Fruit fly (Drosophila melanogaster) whole organism, embryonic: ENCODE measurements around the gene CG4658.

Experiments
- Adf1 ChIP-seq: fragments of 200-800 bp; sonication (Bioruptor generic); IDR thresholded peaks from 2 replicates; pipeline ENCODE4 v1.3.6; 2022; ENCODE audit warnings: missing biosample characterization, missing genetic modification characterization
- B-H1 ChIP-seq: fragments of 200-800 bp; sonication (Bioruptor generic); IDR thresholded peaks from 3 replicates; pipeline ENCODE4 v1.3.6; 2022; ENCODE audit warnings: missing biosample characterization, missing genetic modification characterization
- BtbVII ChIP-seq: fragments of 200-800 bp; sonication (Bioruptor generic); optimal IDR thresholded peaks from 3 replicates; lab custom pipeline; 2017; ENCODE audit warnings: missing biosample characterization, mild to moderate bottlenecking, missing genetic modification characterization
- CG10209 ChIP-seq: fragments of 200-800 bp; sonication (Bioruptor generic); optimal IDR thresholded peaks from 3 replicates; lab custom pipeline; 2017; ENCODE audit warnings: missing biosample characterization, mild to moderate bottlenecking, missing genetic modification characterization, missing genetic modification reagents
- CG10654 ChIP-seq: fragments of 200-800 bp; sonication (Bioruptor generic); optimal IDR thresholded peaks from 2 replicates; lab custom pipeline; 2016; ENCODE audit warnings: missing biosample characterization, missing genetic modification characterization
- CG11696 ChIP-seq: fragments of 200-800 bp; sonication (Bioruptor generic); IDR thresholded peaks from 2 replicates; pipeline ENCODE4 v1.3.6; 2022; ENCODE audit warnings: missing biosample characterization, missing genetic modification characterization
- CG13775 ChIP-seq: fragments of 200-800 bp; sonication (Bioruptor generic); optimal IDR thresholded peaks from 3 replicates; lab custom pipeline; 2017; ENCODE audit warnings: missing biosample characterization, mild to moderate bottlenecking, missing genetic modification characterization
- CG14667 ChIP-seq: fragments of 200-800 bp; sonication (Bioruptor generic); IDR thresholded peaks from 2 replicates; pipeline ENCODE4 v1.3.6; 2022; ENCODE audit warnings: missing biosample characterization, missing genetic modification characterization
- CG17186 ChIP-seq: fragments of 200-800 bp; sonication (Bioruptor generic); optimal IDR thresholded peaks from 3 replicates; lab custom pipeline; 2017; ENCODE audit warnings: missing biosample characterization, missing genetic modification reagents, missing genetic modification characterization
- CG17802 ChIP-seq: fragments of 200-800 bp; sonication (Bioruptor generic); optimal IDR thresholded peaks from 2 replicates; lab custom pipeline; 2018; ENCODE audit warnings: missing biosample characterization, mild to moderate bottlenecking, missing genetic modification characterization, moderate library complexity
- CG17829 ChIP-seq: fragments of 200-800 bp; optimal IDR thresholded peaks from 2 replicates; lab custom pipeline; 2019; ENCODE audit warnings: missing biosample characterization, mild to moderate bottlenecking, missing genetic modification characterization, moderate library complexity
- CG18011 ChIP-seq: fragments of 200-800 bp; sonication (Bioruptor generic); optimal IDR thresholded peaks from 2 replicates; lab custom pipeline; 2017; ENCODE audit warnings: missing biosample characterization, missing genetic modification characterization, mild to moderate bottlenecking, moderate library complexity, missing genotype
- CG31224 ChIP-seq: fragments of 200-800 bp; sonication (Bioruptor generic); IDR thresholded peaks from 2 replicates; pipeline ENCODE4 v1.3.6; 2022; ENCODE audit warnings: missing biosample characterization, missing genetic modification characterization
- CG32532 ChIP-seq: fragments of 200-800 bp; sonication (Bioruptor generic); IDR thresholded peaks from 2 replicates; pipeline ENCODE4 v1.3.6; 2022; ENCODE audit warnings: missing biosample characterization, missing genetic modification characterization
- CG4328 ChIP-seq: fragments of 200-800 bp; sonication (Bioruptor generic); optimal IDR thresholded peaks from 3 replicates; lab custom pipeline; 2017; ENCODE audit warnings: missing biosample characterization, missing genetic modification reagents, missing genetic modification characterization
- CG5245 ChIP-seq: fragments of 200-800 bp; sonication (Bioruptor generic); optimal IDR thresholded peaks from 3 replicates; lab custom pipeline; 2016; ENCODE audit warnings: missing biosample characterization, missing genetic modification characterization
- CG6689 ChIP-seq: fragments of 200-800 bp; sonication (Bioruptor generic); IDR thresholded peaks from 2 replicates; pipeline ENCODE4 v1.3.6; 2022; ENCODE audit warnings: missing biosample characterization, missing genetic modification characterization
- CG6791 ChIP-seq: fragments of 200-800 bp; sonication (Bioruptor generic); IDR thresholded peaks from 3 replicates; pipeline ENCODE4 v1.3.6; 2022; ENCODE audit warnings: missing biosample characterization, missing genetic modification characterization; ENCODE audit not compliant: partially characterized antibody
- CG9797 ChIP-seq: fragments of 200-800 bp; sonication (Bioruptor generic); optimal IDR thresholded peaks from 3 replicates; lab custom pipeline; 2018; ENCODE audit warnings: missing biosample characterization, mild to moderate bottlenecking, missing genetic modification characterization
- CG9817 ChIP-seq: fragments of 200-800 bp; sonication (Bioruptor generic); optimal IDR thresholded peaks from 2 replicates; lab custom pipeline; 2018; ENCODE audit warnings: missing biosample characterization, mild to moderate bottlenecking, missing genetic modification characterization, moderate library complexity
- CTCF ChIP-seq: fragments of 200-800 bp; sonication (Bioruptor generic); optimal IDR thresholded peaks from 2 replicates; lab custom pipeline; 2017; ENCODE audit warnings: missing biosample characterization, mild to moderate bottlenecking, missing genetic modification characterization, moderate library complexity
- Dbx ChIP-seq: fragments of 200-800 bp; sonication (Bioruptor generic); IDR thresholded peaks from 3 replicates; pipeline ENCODE4 v1.3.6; 2022; ENCODE audit warnings: missing biosample characterization, missing genetic modification characterization
- HHEX ChIP-seq: fragments of 200-800 bp; sonication (Bioruptor generic); optimal IDR thresholded peaks from 3 replicates; lab custom pipeline; 2017; ENCODE audit warnings: missing biosample characterization, mild to moderate bottlenecking, missing genetic modification characterization, missing genetic modification reagents
- HmgZ ChIP-seq: fragments of 200-800 bp; sonication (Bioruptor generic); optimal IDR thresholded peaks from 2 replicates; lab custom pipeline; 2018; ENCODE audit warnings: missing biosample characterization, mild to moderate bottlenecking, missing genetic modification characterization
- Hr51 ChIP-seq, 2 experiments: fragments of 200-800 bp; sonication (Bioruptor generic); optimal IDR thresholded peaks; 2 replicates in 1 of 2; 3 replicates in 1 of 2; lab custom pipeline; 2016 to 2018; ENCODE audit warnings: missing biosample characterization in 2 of 2, missing genetic modification characterization in 2 of 2, mild to moderate bottlenecking in 1 of 2, moderate library complexity in 1 of 2
- Hr78 ChIP-seq, 2 experiments: fragments of 200-800 bp in 1 of 2; fragments of >200 bp in 1 of 2; sonication (Bioruptor generic) in 1 of 2; optimal IDR thresholded peaks; 2 replicates each; lab custom pipeline; 2017 to 2019; ENCODE audit warnings: missing biosample characterization in 2 of 2, missing genetic modification characterization in 2 of 2, mild to moderate bottlenecking in 1 of 2, moderate library complexity in 1 of 2
- MTF-1 ChIP-seq: fragments of 200-800 bp; sonication (Bioruptor generic); optimal IDR thresholded peaks from 2 replicates; lab custom pipeline; 2018; ENCODE audit warnings: missing biosample characterization, mild to moderate bottlenecking, missing genetic modification characterization, borderline replicate concordance
- Neu2 ChIP-seq: fragments of 200-800 bp; sonication (Bioruptor generic); optimal IDR thresholded peaks from 3 replicates; lab custom pipeline; 2016; ENCODE audit warnings: missing biosample characterization, missing genetic modification characterization, borderline replicate concordance
- Nf-YC ChIP-seq: fragments of 200-800 bp; optimal IDR thresholded peaks from 3 replicates; lab custom pipeline; 2019; ENCODE audit warnings: missing biosample characterization, mild to moderate bottlenecking, missing genetic modification characterization, moderate library complexity
- Pdp1 ChIP-seq, 2 experiments: fragments of 200-800 bp; sonication (Bioruptor generic); optimal IDR thresholded peaks; 3 replicates each; lab custom pipeline; 2016; ENCODE audit warnings: missing biosample characterization in 2 of 2, missing genetic modification characterization in 2 of 2, mild to moderate bottlenecking in 1 of 2, moderate library complexity in 1 of 2
- ap ChIP-seq: fragments of 200-800 bp; sonication (Bioruptor generic); IDR thresholded peaks from 2 replicates; pipeline ENCODE4 v1.3.6; 2022; ENCODE audit warnings: missing biosample characterization, missing genetic modification characterization
- ara ChIP-seq: fragments of 200-800 bp; sonication (Bioruptor generic); IDR thresholded peaks from 2 replicates; pipeline ENCODE4 v1.3.6; 2022; ENCODE audit warnings: missing biosample characterization, missing genetic modification characterization
- cad ChIP-seq: fragments of >200 bp; optimal IDR thresholded peaks from 2 replicates; lab custom pipeline; 2017; ENCODE audit warnings: missing biosample characterization, missing genetic modification characterization
- crc ChIP-seq: fragments of 200-800 bp; sonication (Bioruptor generic); optimal IDR thresholded peaks from 2 replicates; lab custom pipeline; 2016; ENCODE audit warnings: missing biosample characterization, missing genetic modification characterization
- crp ChIP-seq, 2 experiments: fragments of 200-800 bp; sonication (Bioruptor generic); optimal IDR thresholded peaks; 2 replicates in 1 of 2; 3 replicates in 1 of 2; lab custom pipeline; 2017; ENCODE audit warnings: missing biosample characterization in 2 of 2, missing genetic modification characterization in 2 of 2, mild to moderate bottlenecking in 1 of 2, moderate library complexity in 1 of 2
- en ChIP-seq: fragments of 200-800 bp; sonication (Bioruptor generic); optimal IDR thresholded peaks from 2 replicates; lab custom pipeline; 2016; ENCODE audit warnings: missing biosample characterization, missing genetic modification characterization
- fu2 ChIP-seq: fragments of 200-800 bp; sonication (Bioruptor generic); optimal IDR thresholded peaks from 2 replicates; lab custom pipeline; 2016; ENCODE audit warnings: missing biosample characterization, missing genetic modification characterization
- gro ChIP-seq: fragments of 200-800 bp; sonication (Bioruptor generic); optimal IDR thresholded peaks from 2 replicates; lab custom pipeline; 2016; ENCODE audit warnings: missing biosample characterization, missing genetic modification characterization
- hth ChIP-seq: fragments of >200 bp; optimal IDR thresholded peaks from 2 replicates; lab custom pipeline; 2017; ENCODE audit warnings: inconsistent platforms
- jing ChIP-seq: fragments of 200-800 bp; sonication (Bioruptor generic); optimal IDR thresholded peaks from 2 replicates; lab custom pipeline; 2018; ENCODE audit warnings: missing biosample characterization, mild to moderate bottlenecking, missing genetic modification characterization
- ken ChIP-seq: fragments of 200-800 bp; sonication (Bioruptor generic); IDR thresholded peaks from 3 replicates; pipeline ENCODE4 v1.3.6; 2022; ENCODE audit warnings: missing biosample characterization, missing genetic modification characterization
- lilli ChIP-seq: fragments of 200-800 bp; sonication (Bioruptor generic); optimal IDR thresholded peaks from 3 replicates; lab custom pipeline; 2016; ENCODE audit warnings: missing biosample characterization, missing genetic modification characterization
- oc ChIP-seq: fragments of 200-800 bp; sonication (Bioruptor generic); optimal IDR thresholded peaks from 2 replicates; lab custom pipeline; 2018; ENCODE audit warnings: missing biosample characterization, mild to moderate bottlenecking, missing genetic modification characterization, moderate library complexity
- pfk ChIP-seq: fragments of 200-800 bp; sonication (Bioruptor generic); optimal IDR thresholded peaks from 2 replicates; lab custom pipeline; 2018; ENCODE audit warnings: missing biosample characterization, mild to moderate bottlenecking, missing genetic modification characterization, moderate library complexity
- pum ChIP-seq: fragments of 200-800 bp; sonication (Bioruptor generic); optimal IDR thresholded peaks from 2 replicates; lab custom pipeline; 2016; ENCODE audit warnings: missing biosample characterization, missing genetic modification characterization
- run ChIP-seq: fragments of 200-800 bp; sonication (Bioruptor generic); optimal IDR thresholded peaks from 3 replicates; lab custom pipeline; 2018; ENCODE audit warnings: missing biosample characterization, mild to moderate bottlenecking, missing genetic modification characterization
- ttk ChIP-seq: fragments of 200-800 bp; sonication (Bioruptor generic); IDR thresholded peaks from 2 replicates; pipeline ENCODE4 v2.1.2; 2022; ENCODE audit warnings: missing biosample characterization, missing genetic modification characterization
- vvl ChIP-seq: fragments of 200-800 bp; sonication (Bioruptor generic); IDR thresholded peaks from 2 replicates; pipeline ENCODE4 v1.3.6; 2022; ENCODE audit warnings: missing biosample characterization, missing genetic modification characterization
- zen2 ChIP-seq: fragments of 200-800 bp; sonication (Bioruptor generic); IDR thresholded peaks from 3 replicates; pipeline ENCODE4 v1.3.6; 2022; ENCODE audit warnings: missing biosample characterization, missing genetic modification characterization; ENCODE audit not compliant: partially characterized antibody

CG4658 gene

dm6 chr2L:9984078-9984772 is 27.3 kb downstream of the CG4658 start, which contains the start of gene bib (continued):
- peak; percentile 43; the same call in 1 of the 3 replicates for TF ChIP-seq CG6791
- TF ChIP-seq Dbx: 0 out of 3 replicates have a peak, but pooled peaks have one; percentile 19
- TF ChIP-seq HmgZ: peak; percentile 27
- TF ChIP-seq hth (lab: Kevin White, UChicago): no peak
- TF ChIP-seq Hr51 (GFP tag; optimal IDR thresholded peaks at IDR 0.05; lab: Kevin White, UChicago): peak; percentile 54 to 81
- peak in 1 of 2 experiments; percentile 38 for TF ChIP-seq crp (GFP tag; optimal IDR thresholded peaks at IDR 0.05; lab: Kevin White, UChicago)
- peak; percentile 80 for TF ChIP-seq CG6689
- no peak for TF ChIP-seq cad
- TF ChIP-seq CG17829 (tag; lab: Kevin White, UChicago): peak; percentile 95
- peak; percentile 53 for TF ChIP-seq CG5245 (GFP tag; lab: Kevin White, UChicago)
- peak; percentile 64 for TF ChIP-seq Nf-YC (tag; lab: Kevin White, UChicago)
- TF ChIP-seq CG9817: peak; percentile 48
- TF ChIP-seq CG4328 (GFP tag; lab: Kevin White, UChicago): peak; percentile 78
- peak; percentile 63 for TF ChIP-seq ara (GFP tag; lab: Robert Waterston, UW)
- TF ChIP-seq en (GFP tag; lab: Kevin White, UChicago): no peak
- no peak for TF ChIP-seq crc
- TF ChIP-seq vvl (GFP tag; lab: Robert Waterston, UW): peak; percentile 74
- TF ChIP-seq BtbVII (GFP tag; lab: Kevin White, UChicago): peak; percentile 74
- peak in 1 of 2 experiments; percentile 63 for TF ChIP-seq Hr78 (GFP tag; optimal IDR thresholded peaks at IDR 0.05; lab: Kevin White, UChicago)
- peak; percentile 37; the same call in 1 of the 2 replicates for TF ChIP-seq Adf1 (GFP tag; lab: Robert Waterston, UW)
- TF ChIP-seq CG18011: no peak
- TF ChIP-seq fu2: no peak
- peak; percentile 94 for TF ChIP-seq pfk (GFP tag; lab: Kevin White, UChicago)
- no peak for TF ChIP-seq Neu2 (GFP tag; lab: Kevin White, UChicago)
- peak; percentile 91 for TF ChIP-seq CG13775 (GFP tag; lab: Kevin White, UChicago)
- no peak for TF ChIP-seq ap (GFP tag; lab: Robert Waterston, UW)
- TF ChIP-seq CG17186 (GFP tag; lab: Kevin White, UChicago): peak; percentile 41
- peak; percentile 67 for TF ChIP-seq lilli (GFP tag; lab: Kevin White, UChicago)
- peak; percentile 26; the same call in 1 of the 2 replicates for TF ChIP-seq CG31224 (GFP tag; lab: Robert Waterston, UW)
- TF ChIP-seq CG10209 (GFP tag; lab: Kevin White, UChicago): peak; percentile 85
- peak; percentile 32 for TF ChIP-seq CG9797 (GFP tag; lab: Kevin White, UChicago)
- peak; percentile 75 for TF ChIP-seq HHEX (GFP tag; lab: Kevin White, UChicago)
- peak; percentile 71 for TF ChIP-seq CG10654 (GFP tag; lab: Kevin White, UChicago)
- peak; percentile 14 to 57 for TF ChIP-seq Pdp1 (GFP tag; optimal IDR thresholded peaks at IDR 0.05; lab: Kevin White, UChicago)
- peak; percentile 18 for TF ChIP-seq jing (GFP tag; lab: Kevin White, UChicago)
- peak; percentile 62; the same call in 1 of the 2 replicates for TF ChIP-seq ttk (GFP tag; lab: Robert Waterston, UW)
- TF ChIP-seq zen2 (GFP tag; lab: Robert Waterston, UW): peak; percentile 30; the same call in 1 of the 3 replicates
- peak; percentile 61 for TF ChIP-seq run (tag; lab: Kevin White, UChicago)
- TF ChIP-seq pum (GFP tag; lab: Kevin White, UChicago): peak; percentile 6
- TF ChIP-seq CG14667: peak; percentile 13; the same call in 1 of the 2 replicates
- TF ChIP-seq CTCF (GFP tag; lab: Kevin White, UChicago): peak; percentile 31
- peak; percentile 35; the same call in 2 of the 3 replicates for TF ChIP-seq B-H1
- peak; percentile 66; the same call in 1 of the 2 replicates for TF ChIP-seq CG32532 (GFP tag; lab: Robert Waterston, UW)
- TF ChIP-seq CG11696: no peak
- no peak for TF ChIP-seq gro
- peak; percentile 42 for TF ChIP-seq MTF-1
- TF ChIP-seq CG17802: peak; percentile 21
- TF ChIP-seq ken (GFP tag; lab: Robert Waterston, UW): no peak; the same call in 2 of the 3 replicates
- peak; percentile 73 for TF ChIP-seq oc (tag; lab: Kevin White, UChicago)
